Worm (Caenorhabditis elegans) whole organism, L4 larva: Measurements from ENCODE around the gene srsx-26.

Experiments
- Y48G9A.11 ChIP-seq: fragments of 200-800 bp; sonication (Bioruptor generic); IDR thresholded peaks from 2 replicates; pipeline ENCODE4 v1.3.6; 2022; ENCODE audit warnings: missing genetic modification reagents, missing genetic modification characterization, missing compliant biosample characterization
- Y75B8A.6 ChIP-seq: fragments of 200-800 bp; sonication (Bioruptor generic); IDR thresholded peaks from 2 replicates; pipeline ENCODE4 v1.3.6; 2022; ENCODE audit warnings: missing genetic modification reagents, missing genetic modification characterization, missing compliant biosample characterization
- ceh-62 ChIP-seq: sonication (generic microtip); optimal IDR thresholded peaks from 2 replicates; lab custom pipeline; 2017; ENCODE audit warnings: missing biosample characterization, missing genetic modification characterization
- ceh-82 ChIP-seq: sonication (generic microtip); optimal IDR thresholded peaks from 2 replicates; lab custom pipeline; 2017; ENCODE audit warnings: missing biosample characterization, missing genetic modification characterization
- dpl-1 ChIP-seq: fragments of 150-350 bp; optimal IDR thresholded peaks from 2 replicates; lab custom pipeline; 2014; ENCODE audit warnings: missing biosample characterization, missing genetic modification reagents, missing genetic modification characterization
- lin-13 ChIP-seq: fragments of 150-350 bp; optimal IDR thresholded peaks from 2 replicates; lab custom pipeline; 2014; ENCODE audit warnings: missing biosample characterization, missing genetic modification reagents, missing genetic modification characterization
- nhr-237 ChIP-seq: sonication (generic microtip); optimal IDR thresholded peaks from 2 replicates; lab custom pipeline; 2017; ENCODE audit warnings: missing biosample characterization, missing genetic modification characterization
- nhr-25 ChIP-seq: sonication (generic microtip); optimal IDR thresholded peaks from 2 replicates; lab custom pipeline; 2017; ENCODE audit warnings: missing genetic modification characterization, mild to moderate bottlenecking, missing compliant biosample characterization, antibody characterized with exemption, moderate library complexity, borderline replicate concordance; ENCODE audit not compliant: insufficient read depth
- nhr-28 ChIP-seq: fragments of 150-350 bp; optimal IDR thresholded peaks from 2 replicates; lab custom pipeline; 2014; ENCODE audit warnings: missing biosample characterization, missing genetic modification characterization
- nhr-77 ChIP-seq: fragments of 150-350 bp; optimal IDR thresholded peaks from 2 replicates; lab custom pipeline; 2014; ENCODE audit warnings: missing biosample characterization, missing genetic modification characterization
- unc-39 ChIP-seq: sonication (generic microtip); optimal IDR thresholded peaks from 2 replicates; lab custom pipeline; 2017; ENCODE audit warnings: missing biosample characterization, missing genetic modification characterization

- TF ChIP-seq nhr-28 (tag; lab: Kevin White, UChicago) (no peak), dpl-1 (GFP tag; lab: Kevin White, UChicago) (no peak), nhr-77 (tag; lab: Kevin White, UChicago) (no peak), Y48G9A.11 (GFP tag; lab: Robert Waterston, UW) (no peak), ceh-82 (tag; lab: Kevin White, UChicago) (no peak), lin-13 (no peak), Y75B8A.6 (GFP tag; lab: Robert Waterston, UW) (no peak), nhr-237 (no peak), unc-39 (tag; lab: Kevin White, UChicago) (no peak), nhr-25 (tag; lab: Kevin White, UChicago) (no peak), ceh-62 (tag; lab: Kevin White, UChicago) (no peak)
Measured at ce11 chrV:10123324-10123723, 25.1 kb upstream of the srsx-26 start, which contains the start of gene C08B6.6.
